Fruit fly (Drosophila melanogaster): ENCODE data around the gene CG7607.

Gene CG7607

dm6 chr3L:11203820-11204449 is 4.5 kb downstream of the CG7607 start:
- peak; percentile 24 for TF ChIP-seq noc (tag; optimal IDR thresholded peaks at IDR 0.05)

- peak; percentile 58 for TF ChIP-seq noc (tag; optimal IDR thresholded peaks at IDR 0.05)
Measured at dm6 chr3L:11204852-11205251, 5.4 kb downstream of the CG7607 start.

DNA sequence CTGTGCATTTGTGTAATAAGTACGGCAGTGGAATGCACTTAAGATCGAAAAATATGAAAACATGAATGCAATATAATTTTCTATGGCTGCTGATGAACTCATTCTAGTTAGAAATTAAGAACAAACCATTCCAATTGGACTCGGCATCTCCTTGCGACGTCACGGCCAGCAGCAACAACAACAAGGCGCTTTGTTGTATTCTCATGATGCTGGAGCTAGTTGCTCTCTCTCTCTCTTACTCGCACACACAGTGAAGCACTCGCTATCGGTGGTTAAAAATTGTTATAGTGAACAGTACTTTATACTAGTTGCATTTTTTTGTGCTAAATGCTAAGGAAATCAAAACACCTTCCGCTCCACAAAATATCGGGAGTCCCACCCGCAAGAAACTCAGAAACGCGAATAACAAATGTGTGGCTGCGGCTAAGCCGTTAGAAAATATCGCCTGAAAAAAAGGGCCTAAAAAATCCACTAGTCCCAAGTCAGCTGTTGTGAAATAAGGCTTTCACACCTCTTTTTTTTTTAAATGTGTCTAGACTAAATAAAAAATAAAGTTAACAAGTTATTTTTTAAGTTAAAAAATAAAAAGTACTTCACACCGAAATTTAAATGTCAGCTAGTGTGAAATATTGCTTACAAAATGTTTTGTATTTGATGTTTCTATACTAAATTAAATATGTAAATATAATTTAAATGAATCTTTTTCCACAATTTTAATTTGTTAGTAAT is 6.4 kb downstream of the CG7607 start, which contains the start of gene Plod:
Plod (minus strand) TSS at position 409 of the 729 bp plus-strand sequence.
- TF ChIP-seq noc (tag; optimal IDR thresholded peaks at IDR 0.05): peak; percentile 36

DNA sequence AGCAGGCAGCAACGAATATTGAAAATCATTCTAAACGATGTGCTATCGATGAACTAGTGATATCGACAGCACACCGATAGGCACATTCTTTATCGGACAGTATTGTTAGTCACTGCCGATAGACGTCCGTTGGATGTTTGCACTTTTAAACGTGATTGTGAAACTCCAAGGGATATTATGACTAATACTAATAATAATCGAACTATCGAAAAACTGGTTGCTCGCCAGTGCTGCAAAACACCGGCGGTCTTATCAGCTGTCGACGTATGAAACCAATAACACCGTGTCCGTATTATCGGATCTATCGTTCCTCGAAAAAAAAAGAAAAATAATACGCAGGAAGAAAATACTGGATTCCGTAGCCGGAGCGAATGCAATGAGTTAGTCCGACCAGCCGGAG is 11.1 kb downstream of the CG7607 start, which contains the start of the genes Ube3a and CG7600:
Ube3a (minus strand) TSS at position 67 of the 400 bp plus-strand sequence.
CG7600 (plus strand) TSS at position 270 of the 400 bp plus-strand sequence.
- TF ChIP-seq noc (tag; optimal IDR thresholded peaks at IDR 0.05): peak; percentile 53

DNA sequence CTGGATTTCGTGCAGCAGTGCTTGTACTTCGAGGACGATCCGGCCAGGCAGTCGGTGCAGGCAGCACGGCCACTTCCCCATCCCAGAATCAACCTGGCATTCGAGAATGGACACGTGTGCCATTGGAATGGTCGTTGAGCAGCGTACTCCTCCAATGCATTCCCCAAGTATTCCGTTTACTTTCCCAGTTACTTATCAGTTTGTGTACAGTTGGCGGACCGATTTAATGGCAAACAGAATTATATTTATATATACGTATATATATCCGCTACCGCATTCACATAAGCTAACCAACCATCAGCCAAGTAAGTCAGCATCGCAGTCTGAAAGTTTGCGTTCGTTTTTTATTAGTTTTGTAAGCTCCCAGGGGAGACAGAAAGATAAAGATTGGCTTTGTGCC is 14.2 kb downstream of the CG7607 start:
- TF ChIP-seq noc (tag; optimal IDR thresholded peaks at IDR 0.05): no peak

DNA sequence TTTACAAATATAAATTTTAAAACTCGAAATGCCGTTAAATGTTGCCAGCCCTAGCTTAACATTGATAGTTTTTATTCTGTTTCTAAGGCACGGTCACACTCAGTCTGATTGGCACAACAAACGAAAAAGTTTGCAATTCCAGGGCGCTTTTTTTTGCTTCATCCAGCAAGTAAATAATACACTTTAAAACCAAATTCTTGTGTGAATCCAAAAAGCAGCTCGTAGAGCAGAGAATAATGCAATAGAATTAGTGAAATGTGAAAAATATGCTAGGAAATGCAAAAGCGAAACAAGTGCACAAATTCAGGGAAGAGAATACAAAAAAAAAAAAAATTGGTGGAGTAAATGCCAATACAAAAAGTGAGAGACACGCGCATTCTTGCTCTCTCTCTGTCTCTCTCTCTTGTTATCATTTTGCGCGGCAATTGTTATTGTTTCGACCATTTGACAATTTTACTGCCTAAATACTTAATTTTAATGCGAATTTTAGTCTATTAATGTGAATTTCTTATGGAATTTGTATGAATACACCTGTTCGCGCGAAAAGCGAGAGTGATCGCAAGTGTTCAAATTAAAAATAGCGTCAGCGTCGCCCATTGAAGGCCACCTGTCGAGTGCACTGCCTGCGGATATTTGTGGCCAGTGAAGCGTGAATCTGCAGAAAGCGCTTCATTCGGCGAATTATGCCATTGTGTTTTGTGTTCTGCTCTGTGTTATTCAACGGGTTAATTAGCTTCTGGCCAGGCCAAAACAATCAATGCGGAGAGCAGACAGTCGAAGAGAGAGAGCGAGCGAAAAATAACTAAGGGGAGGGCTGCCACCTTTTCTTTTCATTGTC is 15.2 kb downstream of the CG7607 start, which contains the start of gene CG42671:
CG42671 (plus strand) TSS at position 100 of the 838 bp plus-strand sequence.
- TF ChIP-seq noc (tag; optimal IDR thresholded peaks at IDR 0.05): no peak

dm6 chr3L:11215244-11216121 is 16.1 kb downstream of the CG7607 start:
- TF ChIP-seq noc (tag; optimal IDR thresholded peaks at IDR 0.05): peak; percentile 81

- TF ChIP-seq noc (tag; optimal IDR thresholded peaks at IDR 0.05): no peak
Measured at dm6 chr3L:11216219-11216618, 16.8 kb downstream of the CG7607 start.

DNA sequence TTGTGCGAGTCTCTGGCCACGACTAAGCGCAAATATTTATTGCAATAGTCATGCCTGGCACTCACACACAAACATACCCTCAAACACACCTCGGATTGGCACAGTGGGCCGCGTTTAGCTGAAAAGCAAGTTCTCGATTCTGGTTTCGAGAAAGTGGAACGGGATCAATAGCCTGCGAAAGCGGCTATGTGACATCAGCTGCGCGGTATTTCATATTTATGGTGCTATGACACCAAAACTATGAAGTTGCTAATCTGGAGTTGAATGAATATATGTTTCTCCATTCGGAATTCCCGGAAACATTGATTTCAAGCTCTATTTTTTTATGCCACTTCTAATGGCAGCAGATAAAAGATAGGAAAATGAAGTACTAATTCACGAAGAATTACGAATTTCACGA is 18.5 kb downstream of the CG7607 start:
- peak; percentile 7 for TF ChIP-seq noc (tag; optimal IDR thresholded peaks at IDR 0.05)

DNA sequence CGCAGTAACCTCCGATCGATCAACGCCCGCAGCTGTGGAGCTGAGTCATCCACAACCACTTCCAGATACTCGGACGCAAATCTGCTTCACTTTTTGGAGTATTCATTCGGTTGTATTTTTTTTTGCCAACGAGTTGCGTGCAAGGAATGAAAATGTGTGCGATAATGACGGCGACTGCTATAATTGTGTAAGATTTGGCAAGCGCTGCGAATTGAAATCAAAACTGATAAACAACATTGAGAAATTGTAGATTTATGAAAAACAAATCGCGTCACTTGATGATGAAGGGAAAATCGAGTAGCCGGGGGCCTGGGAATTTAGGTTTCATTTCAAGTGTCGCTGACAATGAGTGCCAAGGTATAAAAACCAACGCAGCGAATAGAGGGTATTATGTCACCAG is 19.5 kb downstream of the CG7607 start:
- peak; percentile 36 for TF ChIP-seq noc (tag; optimal IDR thresholded peaks at IDR 0.05)

dm6 chr3L:11224651-11225050 is 25.2 kb downstream of the CG7607 start:
- TF ChIP-seq noc (tag; optimal IDR thresholded peaks at IDR 0.05): no peak

dm6 chr3L:11227708-11228107 is 28.3 kb downstream of the CG7607 start:
- TF ChIP-seq noc (tag; optimal IDR thresholded peaks at IDR 0.05): no peak

- TF ChIP-seq noc (tag; optimal IDR thresholded peaks at IDR 0.05): peak; percentile 85
Measured at dm6 chr3L:11233547-11233946, 34.1 kb downstream of the CG7607 start.

- no peak for TF ChIP-seq noc (tag; optimal IDR thresholded peaks at IDR 0.05)
Measured at dm6 chr3L:11236118-11236517, 36.7 kb downstream of the CG7607 start, which contains the start of gene Ir68a. Ir68a (minus strand) TSS chr3L:11236218.

DNA sequence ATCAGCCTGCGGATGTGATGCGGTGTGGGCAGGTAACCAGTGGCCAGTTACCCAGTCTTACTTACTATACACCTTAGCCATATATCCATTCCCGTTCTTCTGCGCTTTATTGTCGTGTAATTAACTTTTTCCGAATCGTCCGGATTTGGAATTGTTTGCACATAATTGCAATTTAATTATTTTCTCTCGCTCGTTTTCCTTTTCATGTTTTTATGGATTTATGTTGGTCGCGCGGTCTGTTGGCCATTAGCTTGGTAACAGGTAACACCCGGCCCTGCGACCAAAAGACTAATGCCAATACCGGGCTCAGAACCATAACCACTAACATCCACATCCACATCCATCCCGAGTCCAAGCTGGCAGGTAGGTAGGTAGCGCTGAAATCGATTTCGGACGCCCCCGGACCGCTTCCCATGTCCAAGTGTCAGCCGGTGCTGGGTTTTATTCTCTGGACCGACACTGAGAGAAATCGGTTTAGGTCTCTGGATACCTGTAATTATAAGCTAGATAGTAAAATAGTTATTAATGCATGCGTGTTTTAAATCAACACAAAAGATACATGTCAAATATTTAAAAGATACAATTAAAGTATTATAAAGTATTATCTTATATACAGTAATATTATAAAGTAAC is 37.8 kb downstream of the CG7607 start:
- no peak for TF ChIP-seq noc (tag; optimal IDR thresholded peaks at IDR 0.05)
